Worm (Caenorhabditis elegans) whole organism, mixed stage, embryonic: ENCODE measurements around the gene F27D9.2.

ENCODE experiments used
- ceh-83 ChIP-seq: fragments of 200-800 bp; sonication (Bioruptor generic); optimal IDR thresholded peaks from 2 replicates; lab custom pipeline; 2018; ENCODE audit warnings: mild to moderate bottlenecking, missing genetic modification characterization, missing compliant biosample characterization
- drap-1 ChIP-seq: fragments of 200-800 bp; sonication (Bioruptor generic); optimal IDR thresholded peaks from 3 replicates; lab custom pipeline; 2018; ENCODE audit warnings: mild to moderate bottlenecking, missing genetic modification characterization, missing compliant biosample characterization
- elt-3 ChIP-seq: fragments of 150-350 bp; optimal IDR thresholded peaks from 2 replicates; lab custom pipeline; 2014; ENCODE audit warnings: missing biosample characterization, missing genetic modification characterization
- lin-13 ChIP-seq: fragments of 150-350 bp; optimal IDR thresholded peaks from 2 replicates; lab custom pipeline; 2014; ENCODE audit warnings: missing biosample characterization, missing genetic modification characterization
- mab-5 ChIP-seq: fragments of 150-350 bp; optimal IDR thresholded peaks from 2 replicates; lab custom pipeline; 2014; ENCODE audit warnings: missing biosample characterization, missing genetic modification characterization
- mep-1 ChIP-seq: fragments of 150-350 bp; optimal IDR thresholded peaks from 2 replicates; lab custom pipeline; 2017; ENCODE audit warnings: missing biosample characterization, missing genetic modification reagents, missing genetic modification characterization, inconsistent platforms
- mls-2 ChIP-seq: sonication (generic microtip); optimal IDR thresholded peaks from 2 replicates; lab custom pipeline; 2016; ENCODE audit warnings: mild to moderate bottlenecking, missing genetic modification characterization, moderate library complexity, missing compliant biosample characterization
- nhr-12 ChIP-seq: fragments of 150-350 bp; optimal IDR thresholded peaks from 2 replicates; lab custom pipeline; 2014; ENCODE audit warnings: missing biosample characterization, missing genetic modification characterization
- nhr-76 ChIP-seq: sonication (generic microtip); optimal IDR thresholded peaks from 2 replicates; lab custom pipeline; 2017; ENCODE audit warnings: missing biosample characterization, missing genetic modification characterization
- pha-4 ChIP-seq: fragments of 150-350 bp; optimal IDR thresholded peaks from 2 replicates; lab custom pipeline; 2018; ENCODE audit warnings: missing biosample characterization, missing genetic modification reagents, missing genetic modification characterization
- snpc-4 ChIP-seq: fragments of 150-350 bp; optimal IDR thresholded peaks from 2 replicates; lab custom pipeline; 2014; ENCODE audit warnings: missing biosample characterization, missing genetic modification characterization
- unc-62 ChIP-seq: fragments of 150-350 bp; optimal IDR thresholded peaks from 2 replicates; lab custom pipeline; 2014; ENCODE audit warnings: missing biosample characterization, missing genetic modification reagents, missing genetic modification characterization
- ztf-11 ChIP-seq: fragments of 150-350 bp; optimal IDR thresholded peaks from 2 replicates; lab custom pipeline; 2014; ENCODE audit warnings: missing biosample characterization, missing genetic modification characterization

- TF ChIP-seq snpc-4 (no peak), lin-13 (tag; lab: Kevin White, UChicago) (no peak), mep-1 (tag; lab: Kevin White, UChicago) (no peak), elt-3 (tag; lab: Kevin White, UChicago) (no peak), drap-1 (GFP tag; lab: Kevin White, UChicago) (no peak), nhr-76 (tag; lab: Kevin White, UChicago) (no peak), nhr-12 (no peak), ceh-83 (GFP tag; lab: Kevin White, UChicago) (no peak), ztf-11 (tag; lab: Kevin White, UChicago) (no peak), pha-4 (no peak), unc-62 (GFP tag; lab: Kevin White, UChicago) (no peak), mls-2 (tag; lab: Kevin White, UChicago) (no peak), mab-5 (tag; lab: Kevin White, UChicago) (no peak)
Measured at ce11 chrX:7659591-7660433, 13.0 kb upstream of the F27D9.2 start.
